Fruit fly (Drosophila melanogaster): ENCODE data around the gene Task7.

Gene Task7

dm6 chr3R:9385987-9386386 is 26.1 kb downstream of the Task7 start:
- TF ChIP-seq CG7101 (tag; optimal IDR thresholded peaks at IDR 0.05), result no peak
- no peak for TF ChIP-seq CG33017 (tag; optimal IDR thresholded peaks at IDR 0.05)
- TF ChIP-seq pad (GFP tag; optimal IDR thresholded peaks at IDR 0.05), result no peak
- TF ChIP-seq Hr96 (GFP tag; optimal IDR thresholded peaks at IDR 0.05), result no peak
- no peak for TF ChIP-seq Clk (GFP tag; optimal IDR thresholded peaks at IDR 0.05)
- no peak for TF ChIP-seq CG5204 (GFP tag; optimal IDR thresholded peaks at IDR 0.05)
- no peak for TF ChIP-seq CG1620 (GFP tag; optimal IDR thresholded peaks at IDR 0.05)
- no peak for TF ChIP-seq cnc (optimal IDR thresholded peaks at IDR 0.05)
- no peak for TF ChIP-seq ovo (GFP tag; optimal IDR thresholded peaks at IDR 0.05)
- no peak for TF ChIP-seq CG14711 (tag; optimal IDR thresholded peaks at IDR 0.05)
- TF ChIP-seq toe (GFP tag; optimal IDR thresholded peaks at IDR 0.05), result no peak
- TF ChIP-seq Crg-1 (GFP tag; optimal IDR thresholded peaks at IDR 0.05), result no peak
- TF ChIP-seq bab1 (GFP tag; optimal IDR thresholded peaks at IDR 0.05), result no peak
- TF ChIP-seq tj (GFP tag; optimal IDR thresholded peaks at IDR 0.05), result no peak
- no peak for TF ChIP-seq CG11617 (GFP tag; optimal IDR thresholded peaks at IDR 0.05)
- no peak for TF ChIP-seq Mnt (GFP tag; optimal IDR thresholded peaks at IDR 0.05)
- no peak for TF ChIP-seq CG12768 (GFP tag; optimal IDR thresholded peaks at IDR 0.05)
- no peak for TF ChIP-seq CG7045 (GFP tag; optimal IDR thresholded peaks at IDR 0.05)

- TF ChIP-seq CG7045 (GFP tag; optimal IDR thresholded peaks at IDR 0.05) (no peak), CG11617 (GFP tag; optimal IDR thresholded peaks at IDR 0.05) (no peak), Hr96 (GFP tag; optimal IDR thresholded peaks at IDR 0.05) (no peak), cnc (optimal IDR thresholded peaks at IDR 0.05) (no peak), Clk (GFP tag; optimal IDR thresholded peaks at IDR 0.05) (no peak), cic (GFP tag; optimal IDR thresholded peaks at IDR 0.05) (no peak), Crg-1 (GFP tag; optimal IDR thresholded peaks at IDR 0.05) (no peak), Mnt (GFP tag; optimal IDR thresholded peaks at IDR 0.05) (no peak), CG7101 (tag; optimal IDR thresholded peaks at IDR 0.05) (no peak), tj (GFP tag; optimal IDR thresholded peaks at IDR 0.05) (no peak), ovo (GFP tag; optimal IDR thresholded peaks at IDR 0.05) (no peak)
These were observed 31.1 kb downstream of the Task7 start for dm6 chr3R:9380970-9381369.

- TF ChIP-seq CG14711 (tag; optimal IDR thresholded peaks at IDR 0.05) (no peak), Hr96 (GFP tag; optimal IDR thresholded peaks at IDR 0.05) (no peak), toe (GFP tag; optimal IDR thresholded peaks at IDR 0.05) (no peak), Clk (GFP tag; optimal IDR thresholded peaks at IDR 0.05) (no peak), cic (GFP tag; optimal IDR thresholded peaks at IDR 0.05) (no peak), pad (GFP tag; optimal IDR thresholded peaks at IDR 0.05) (no peak)
These were observed 33.3 kb downstream of the Task7 start for dm6 chr3R:9378644-9379411.

- TF ChIP-seq CG11617 (GFP tag; optimal IDR thresholded peaks at IDR 0.05) (no peak), ovo (GFP tag; optimal IDR thresholded peaks at IDR 0.05) (no peak), Clk (GFP tag; optimal IDR thresholded peaks at IDR 0.05) (no peak), CG5204 (GFP tag; optimal IDR thresholded peaks at IDR 0.05) (no peak), Crg-1 (GFP tag; optimal IDR thresholded peaks at IDR 0.05) (no peak), CG7045 (GFP tag; optimal IDR thresholded peaks at IDR 0.05) (no peak), kay (GFP tag; ENCODE audit: borderline replicate concordance) (no peak), CG12768 (GFP tag; optimal IDR thresholded peaks at IDR 0.05) (no peak)
These were observed 35.3 kb downstream of the Task7 start for dm6 chr3R:9376789-9377188.

- TF ChIP-seq CG5204 (GFP tag; optimal IDR thresholded peaks at IDR 0.05) (no peak), kay (GFP tag; ENCODE audit: borderline replicate concordance) (peak; percentile 79), CG33017 (tag; optimal IDR thresholded peaks at IDR 0.05) (no peak), CG11617 (GFP tag; optimal IDR thresholded peaks at IDR 0.05) (peak; percentile 23)
These were observed 41.7 kb downstream of the Task7 start for dm6 chr3R:9370413-9370812.

- TF ChIP-seq kay (GFP tag; ENCODE audit: borderline replicate concordance) (peak; percentile 95), cnc (optimal IDR thresholded peaks at IDR 0.05) (no peak)
These were observed 46.1 kb downstream of the Task7 start for dm6 chr3R:9365893-9366500.

- TF ChIP-seq Hr96 (GFP tag; optimal IDR thresholded peaks at IDR 0.05) (no peak), tj (GFP tag; optimal IDR thresholded peaks at IDR 0.05) (peak; percentile 6)
These were observed 47.0 kb downstream of the Task7 start, which contains the start of gene Srr for dm6 chr3R:9365121-9365520. Gene Srr (plus strand): TSS chr3R:9365398.

Data from whole organism, adult.